Fruit fly (Drosophila melanogaster) whole organism, larva: ENCODE measurements around the gene CG11444.

Source experiments
- noc ChIP-seq: fragments of 200-800 bp; sonication (Bioruptor generic); optimal IDR thresholded peaks from 3 replicates; lab custom pipeline; 2019; ENCODE audit warnings: missing biosample characterization, mild to moderate bottlenecking, missing genetic modification characterization, moderate library complexity

The CG11444 gene

dm6 chrX:4555833-4556232, 1.6 kb upstream of the CG11444 start:
- TF ChIP-seq noc (tag; lab: Kevin White, UChicago) = no peak

dm6 chrX:4554718-4555117, 520 bp upstream of the CG11444 start:
- no peak for TF ChIP-seq noc (tag; lab: Kevin White, UChicago)

- no peak for TF ChIP-seq noc (tag; lab: Kevin White, UChicago)
Observed at dm6 chrX:4551717-4552116, 2.5 kb downstream of the CG11444 start, which contains the start of the genes CG11436 and CG3527. Gene CG11436, minus strand, starts transcription at chrX:4551878. Gene CG3527, plus strand, starts transcription at chrX:4551973.

dm6 chrX:4548611-4549120, 5.5 kb downstream of the CG11444 start, which contains the start of the genes Usf and CG15912:
Gene Usf, minus strand, starts transcription at chrX:4548794.
Gene CG15912, plus strand, starts transcription at chrX:4549070.
- no peak for TF ChIP-seq noc (tag; lab: Kevin White, UChicago)

- TF ChIP-seq noc (tag; lab: Kevin White, UChicago) = no peak
Observed at dm6 chrX:4542353-4542752, 11.8 kb downstream of the CG11444 start, which contains the start of gene CG3568. Gene CG3568, plus strand, starts transcription at chrX:4542630.

dm6 chrX:4540430-4540932, 13.7 kb downstream of the CG11444 start, which contains the start of the genes rb and CHOp24:
Gene rb, minus strand, starts transcription at chrX:4540626.
Gene CHOp24, plus strand, starts transcription at chrX:4540908.
- no peak for TF ChIP-seq noc (tag; lab: Kevin White, UChicago)

dm6 chrX:4534002-4534401, 20.2 kb downstream of the CG11444 start:
- no peak for TF ChIP-seq noc (tag; lab: Kevin White, UChicago)

dm6 chrX:4529909-4530308, 24.3 kb downstream of the CG11444 start, which contains the start of gene CG3556:
Gene CG3556, plus strand, starts transcription at chrX:4530231.
- TF ChIP-seq noc (tag; lab: Kevin White, UChicago) = no peak

- no peak for TF ChIP-seq noc (tag; lab: Kevin White, UChicago)
Observed at dm6 chrX:4526754-4527153, 27.4 kb downstream of the CG11444 start.

dm6 chrX:4520879-4521278, 33.3 kb downstream of the CG11444 start:
- no peak for TF ChIP-seq noc (tag; lab: Kevin White, UChicago)

dm6 chrX:4511575-4511974, 42.6 kb downstream of the CG11444 start:
- no peak for TF ChIP-seq noc (tag; lab: Kevin White, UChicago)

- no peak for TF ChIP-seq noc (tag; lab: Kevin White, UChicago)
Observed at dm6 chrX:4508072-4508644, 46.0 kb downstream of the CG11444 start.

- no peak for TF ChIP-seq noc (tag; lab: Kevin White, UChicago)
Observed at dm6 chrX:4507121-4507520, 47.1 kb downstream of the CG11444 start.

- TF ChIP-seq noc (tag; lab: Kevin White, UChicago) = no peak
Observed at dm6 chrX:4505318-4505717, 48.9 kb downstream of the CG11444 start.

- no peak for TF ChIP-seq noc (tag; lab: Kevin White, UChicago)
Observed at dm6 chrX:4503542-4503941, 50.7 kb downstream of the CG11444 start.
